Fruit fly (Drosophila melanogaster) whole organism: ENCODE data around the gene Mtp.

Source experiments
- CG8478 ChIP-seq: fragments of >200 bp; optimal IDR thresholded peaks from 2 replicates; lab custom pipeline; 2018; ENCODE audit warnings: inconsistent platforms
- Dll ChIP-seq: fragments of >200 bp; optimal IDR thresholded peaks from 2 replicates; lab custom pipeline; 2017
- EcR ChIP-seq, 2 experiments: fragments of >200 bp; optimal IDR thresholded peaks; 2 replicates each; lab custom pipeline; 2017; ENCODE audit warnings: missing biosample characterization in 2 of 2, missing genetic modification characterization in 2 of 2, missing genetic modification reagents in 2 of 2
- pan ChIP-seq: fragments of >200 bp; optimal IDR thresholded peaks from 2 replicates; lab custom pipeline; 2017
- psq ChIP-seq: fragments of >200 bp; optimal IDR thresholded peaks from 2 replicates; lab custom pipeline; 2017
- usp ChIP-seq: fragments of >200 bp; optimal IDR thresholded peaks from 2 replicates; lab custom pipeline; 2017; ENCODE audit warnings: missing biosample characterization, missing genetic modification characterization, mixed read lengths

dm6 chr2L:20912789-20913300, 9.8 kb downstream of the Mtp start:
- TF ChIP-seq EcR (GFP tag; optimal IDR thresholded peaks at IDR 0.05; lab: Kevin White, UChicago) (no peak), pan (no peak), CG8478 (lab: Kevin White, UChicago) (no peak), Dll (lab: Kevin White, UChicago) (no peak), psq (lab: Kevin White, UChicago) (no peak), usp (GFP tag; lab: Kevin White, UChicago) (no peak)
